Fruit fly (Drosophila melanogaster) whole organism, pupa: ENCODE data around the gene shtd.

Experiments
- CG13204 ChIP-seq: fragments of 200-800 bp; sonication (Bioruptor generic); optimal IDR thresholded peaks from 2 replicates; lab custom pipeline; 2018; ENCODE audit warnings: missing biosample characterization, mild to moderate bottlenecking, missing genetic modification characterization, moderate library complexity
- CG15710 ChIP-seq: fragments of 200-800 bp; sonication (Bioruptor generic); optimal IDR thresholded peaks from 2 replicates; lab custom pipeline; 2018; ENCODE audit warnings: missing biosample characterization, mild to moderate bottlenecking, missing genetic modification characterization, moderate library complexity
- CG17806 ChIP-seq: fragments of 200-800 bp; sonication (Bioruptor generic); optimal IDR thresholded peaks from 2 replicates; lab custom pipeline; 2018; ENCODE audit warnings: missing biosample characterization, mild to moderate bottlenecking, missing genetic modification characterization, moderate library complexity
- CG32121 ChIP-seq: fragments of 200-800 bp; sonication (Bioruptor generic); IDR thresholded peaks from 2 replicates; pipeline ENCODE4 v1.3.6; 2022; ENCODE audit warnings: missing biosample characterization, missing genetic modification characterization
- CG34367 ChIP-seq: fragments of 200-800 bp; sonication (Bioruptor generic); optimal IDR thresholded peaks from 2 replicates; lab custom pipeline; 2018; ENCODE audit warnings: missing biosample characterization, mild to moderate bottlenecking, missing genetic modification characterization
- CG9948 ChIP-seq: fragments of 200-800 bp; sonication (Bioruptor generic); optimal IDR thresholded peaks from 2 replicates; lab custom pipeline; 2018; ENCODE audit warnings: missing biosample characterization, mild to moderate bottlenecking, missing genetic modification characterization, moderate library complexity
- EcR ChIP-seq: fragments of 200-800 bp; sonication (Bioruptor generic); optimal IDR thresholded peaks from 3 replicates; lab custom pipeline; 2019; ENCODE audit warnings: missing biosample characterization, missing genetic modification characterization, mild to moderate bottlenecking, moderate library complexity, missing genetic modification reagents
- Pif1A ChIP-seq: fragments of 200-800 bp; sonication (Bioruptor generic); optimal IDR thresholded peaks from 3 replicates; lab custom pipeline; 2016; ENCODE audit warnings: missing biosample characterization, missing genetic modification characterization
- Pif1B ChIP-seq: fragments of 200-800 bp; sonication (Bioruptor generic); optimal IDR thresholded peaks from 3 replicates; lab custom pipeline; 2016; ENCODE audit warnings: missing biosample characterization, missing genetic modification characterization
- fd96Ca ChIP-seq: fragments of 200-800 bp; sonication (Bioruptor generic); IDR thresholded peaks from 3 replicates; pipeline ENCODE4 v1.3.6; 2022; ENCODE audit warnings: missing biosample characterization, missing genetic modification characterization
- gl ChIP-seq: fragments of 200-800 bp; sonication (Bioruptor generic); optimal IDR thresholded peaks from 2 replicates; lab custom pipeline; 2018; ENCODE audit warnings: missing biosample characterization, mild to moderate bottlenecking, missing genetic modification characterization
- rn ChIP-seq: fragments of 200-800 bp; sonication (Bioruptor generic); IDR thresholded peaks from 2 replicates; pipeline ENCODE4 v1.3.6; 2022; ENCODE audit warnings: missing biosample characterization, missing genetic modification characterization

dm6 chrX:15501706-15502267 lies 39.5 kb upstream of the shtd start:
- TF ChIP-seq CG34367 (tag; lab: Kevin White, UChicago) (no peak), CG17806 (tag; lab: Kevin White, UChicago) (no peak), EcR (GFP tag; lab: Kevin White, UChicago) (no peak), CG13204 (GFP tag; lab: Kevin White, UChicago) (no peak), Pif1A (GFP tag; lab: Kevin White, UChicago) (no peak), fd96Ca (GFP tag; lab: Robert Waterston, UW) (no peak), CG9948 (tag; lab: Kevin White, UChicago) (no peak), Pif1B (GFP tag; lab: Kevin White, UChicago) (no peak), rn (GFP tag; lab: Robert Waterston, UW) (no peak), CG15710 (tag; lab: Kevin White, UChicago) (no peak), CG32121 (GFP tag; lab: Robert Waterston, UW) (no peak), gl (no peak)
